Fruit fly (Drosophila melanogaster) whole organism, embryonic: ENCODE data around the gene CG42296.
A peak's percentile ranks its signal among the peaks of the same experiment; 100 is the strongest.

ENCODE experiments used
- Abd-B ChIP-seq: fragments of 200-800 bp; sonication (Bioruptor generic); optimal IDR thresholded peaks from 2 replicates; lab custom pipeline; 2018; ENCODE audit warnings: missing biosample characterization, mild to moderate bottlenecking, missing genetic modification characterization, moderate library complexity
- Ada2b ChIP-seq: fragments of 200-800 bp; sonication (Bioruptor generic); IDR thresholded peaks from 2 replicates; pipeline ENCODE4 v1.3.6; 2022; ENCODE audit warnings: missing biosample characterization, missing genetic modification characterization
- CG10209 ChIP-seq: fragments of 200-800 bp; sonication (Bioruptor generic); optimal IDR thresholded peaks from 3 replicates; lab custom pipeline; 2017; ENCODE audit warnings: missing biosample characterization, mild to moderate bottlenecking, missing genetic modification characterization, missing genetic modification reagents
- CG1024 ChIP-seq: fragments of 200-800 bp; sonication (Bioruptor generic); IDR thresholded peaks from 2 replicates; pipeline ENCODE4 v1.3.6; 2022; ENCODE audit warnings: missing biosample characterization, missing genetic modification characterization
- CG10431 ChIP-seq: fragments of 200-800 bp; sonication (Bioruptor generic); optimal IDR thresholded peaks from 3 replicates; lab custom pipeline; 2018; ENCODE audit warnings: missing biosample characterization, mild to moderate bottlenecking, missing genetic modification characterization
- CG13624 ChIP-seq: fragments of 200-800 bp; sonication (Bioruptor generic); optimal IDR thresholded peaks from 2 replicates; lab custom pipeline; 2016; ENCODE audit warnings: missing biosample characterization, missing genetic modification characterization
- CG13894 ChIP-seq: fragments of 200-800 bp; sonication (Bioruptor generic); optimal IDR thresholded peaks from 3 replicates; lab custom pipeline; 2018; ENCODE audit warnings: missing biosample characterization, mild to moderate bottlenecking, missing genetic modification characterization, moderate library complexity
- CG14965 ChIP-seq: fragments of 200-800 bp; sonication (Bioruptor generic); optimal IDR thresholded peaks from 2 replicates; lab custom pipeline; 2016; ENCODE audit warnings: missing biosample characterization, missing genetic modification characterization, borderline replicate concordance
- CG16813 ChIP-seq: fragments of 200-800 bp; sonication (Bioruptor generic); IDR thresholded peaks from 3 replicates; pipeline ENCODE4 v1.3.6; 2022; ENCODE audit warnings: missing biosample characterization, missing genetic modification characterization; ENCODE audit not compliant: partially characterized antibody
- CG18262 ChIP-seq: fragments of 200-800 bp; optimal IDR thresholded peaks from 3 replicates; lab custom pipeline; 2019; ENCODE audit warnings: missing biosample characterization, mild to moderate bottlenecking, missing genetic modification characterization, moderate library complexity
- CG2120 ChIP-seq: fragments of 200-800 bp; sonication (Bioruptor generic); optimal IDR thresholded peaks from 3 replicates; lab custom pipeline; 2016; ENCODE audit warnings: missing biosample characterization, missing genetic modification characterization
- CG3065 ChIP-seq: fragments of 200-800 bp; sonication (Bioruptor generic); optimal IDR thresholded peaks from 2 replicates; lab custom pipeline; 2016; ENCODE audit warnings: missing biosample characterization, missing genetic modification characterization
- CG31441 ChIP-seq: fragments of 200-800 bp; sonication (Bioruptor generic); IDR thresholded peaks from 2 replicates; pipeline ENCODE4 v1.3.6; 2022; ENCODE audit warnings: missing biosample characterization, missing genetic modification characterization
- CG33213 ChIP-seq: fragments of 200-800 bp; sonication (Bioruptor generic); optimal IDR thresholded peaks from 3 replicates; lab custom pipeline; 2016; ENCODE audit warnings: missing biosample characterization, missing genetic modification characterization
- CG4404 ChIP-seq: fragments of 200-800 bp; sonication (Bioruptor generic); IDR thresholded peaks from 2 replicates; pipeline ENCODE4 v1.3.6; 2022; ENCODE audit warnings: missing biosample characterization, missing genetic modification characterization
- CG6765 ChIP-seq: fragments of 200-800 bp; sonication (Bioruptor generic); optimal IDR thresholded peaks from 3 replicates; lab custom pipeline; 2017; ENCODE audit warnings: missing biosample characterization, mild to moderate bottlenecking, missing genetic modification characterization
- CG6854 ChIP-seq: fragments of 200-800 bp; sonication (Bioruptor generic); optimal IDR thresholded peaks from 3 replicates; lab custom pipeline; 2017; ENCODE audit warnings: missing biosample characterization, mild to moderate bottlenecking, missing genetic modification characterization
- CG8924 ChIP-seq: fragments of 200-800 bp; optimal IDR thresholded peaks from 3 replicates; lab custom pipeline; 2019; ENCODE audit warnings: missing biosample characterization, mild to moderate bottlenecking, missing genetic modification characterization, moderate library complexity
- CrebB ChIP-seq: fragments of 200-800 bp; sonication (Bioruptor generic); optimal IDR thresholded peaks from 3 replicates; lab custom pipeline; 2018; ENCODE audit warnings: missing biosample characterization, mild to moderate bottlenecking, missing genetic modification characterization
- Dip3 ChIP-seq: fragments of 200-800 bp; sonication (Bioruptor generic); optimal IDR thresholded peaks from 3 replicates; lab custom pipeline; 2016; ENCODE audit warnings: missing biosample characterization, missing genetic modification characterization
- E2f1 ChIP-seq: fragments of 200-800 bp; sonication (Bioruptor generic); IDR thresholded peaks from 2 replicates; pipeline ENCODE4 v1.3.6; 2022; ENCODE audit warnings: missing biosample characterization, missing genetic modification characterization
- Fer3 ChIP-seq: fragments of 200-800 bp; sonication (Bioruptor generic); optimal IDR thresholded peaks from 2 replicates; lab custom pipeline; 2018; ENCODE audit warnings: missing biosample characterization, mild to moderate bottlenecking, missing genetic modification characterization, moderate library complexity
- Gsc ChIP-seq: fragments of 200-800 bp; sonication (Bioruptor generic); IDR thresholded peaks from 2 replicates; pipeline ENCODE4 v1.3.6; 2022; ENCODE audit warnings: missing biosample characterization, missing genetic modification characterization
- HLH54F ChIP-seq: fragments of 200-800 bp; sonication (Bioruptor generic); optimal IDR thresholded peaks from 3 replicates; lab custom pipeline; 2016; ENCODE audit warnings: missing biosample characterization, missing genetic modification characterization
- HLHmδ ChIP-seq: fragments of 200-800 bp; sonication (Bioruptor generic); optimal IDR thresholded peaks from 2 replicates; lab custom pipeline; 2018; ENCODE audit warnings: missing biosample characterization, mild to moderate bottlenecking, missing genetic modification characterization, moderate library complexity
- Hmr ChIP-seq: fragments of 200-800 bp; sonication (Bioruptor generic); optimal IDR thresholded peaks from 3 replicates; lab custom pipeline; 2017; ENCODE audit warnings: mild to moderate bottlenecking, missing biosample characterization, missing genetic modification reagents, missing genetic modification characterization
- Hsf ChIP-seq: fragments of 200-800 bp; sonication (Bioruptor generic); optimal IDR thresholded peaks from 3 replicates; lab custom pipeline; 2016; ENCODE audit warnings: missing biosample characterization, missing genetic modification characterization
- Kr ChIP-seq: fragments of 200-800 bp; sonication (Bioruptor generic); optimal IDR thresholded peaks from 2 replicates; lab custom pipeline; 2017; ENCODE audit warnings: missing biosample characterization, mild to moderate bottlenecking, missing genetic modification characterization
- Max ChIP-seq: fragments of 200-800 bp; sonication (Bioruptor generic); optimal IDR thresholded peaks from 2 replicates; lab custom pipeline; 2016; ENCODE audit warnings: missing biosample characterization, mild to moderate bottlenecking, missing genetic modification characterization
- Meics ChIP-seq: fragments of 200-800 bp; sonication (Bioruptor generic); optimal IDR thresholded peaks from 2 replicates; lab custom pipeline; 2017; ENCODE audit warnings: missing biosample characterization, mild to moderate bottlenecking, missing genetic modification characterization
- Ptx1 ChIP-seq: fragments of 200-800 bp; sonication (Bioruptor generic); IDR thresholded peaks from 2 replicates; pipeline ENCODE4 v1.3.6; 2022; ENCODE audit warnings: missing biosample characterization, missing genetic modification characterization
- Scr ChIP-seq: fragments of 200-800 bp; sonication (Bioruptor generic); IDR thresholded peaks from 2 replicates; pipeline ENCODE4 v1.3.6; 2022; ENCODE audit warnings: missing biosample characterization, missing genetic modification characterization; ENCODE audit not compliant: partially characterized antibody
- Sox100B ChIP-seq: fragments of 200-800 bp; sonication (Bioruptor generic); optimal IDR thresholded peaks from 3 replicates; lab custom pipeline; 2018; ENCODE audit warnings: missing biosample characterization, mild to moderate bottlenecking, missing genetic modification characterization
- TFAM ChIP-seq: fragments of 200-800 bp; sonication (Bioruptor generic); optimal IDR thresholded peaks from 2 replicates; lab custom pipeline; 2017; ENCODE audit warnings: missing biosample characterization, missing genetic modification characterization, inconsistent platforms
- YL-1 ChIP-seq: fragments of 200-800 bp; sonication (Bioruptor generic); optimal IDR thresholded peaks from 3 replicates; lab custom pipeline; 2017; ENCODE audit warnings: missing biosample characterization, mild to moderate bottlenecking, missing genetic modification characterization
- abd-A ChIP-seq: fragments of 200-800 bp; sonication (Bioruptor generic); optimal IDR thresholded peaks from 3 replicates; lab custom pipeline; 2019; ENCODE audit warnings: missing biosample characterization, mild to moderate bottlenecking, missing genetic modification characterization, moderate library complexity
- cad ChIP-seq: fragments of >200 bp; optimal IDR thresholded peaks from 2 replicates; lab custom pipeline; 2017; ENCODE audit warnings: missing biosample characterization, missing genetic modification characterization
- chm ChIP-seq: fragments of 200-800 bp; sonication (Bioruptor generic); IDR thresholded peaks from 2 replicates; pipeline ENCODE4 v1.3.6; 2022; ENCODE audit warnings: missing biosample characterization, missing genetic modification characterization
- dmrt99B ChIP-seq: fragments of 200-800 bp; sonication (Bioruptor generic); optimal IDR thresholded peaks from 2 replicates; lab custom pipeline; 2018; ENCODE audit warnings: missing biosample characterization, mild to moderate bottlenecking, missing genetic modification characterization, moderate library complexity
- fd96Cb ChIP-seq: fragments of 200-800 bp; sonication (Bioruptor generic); optimal IDR thresholded peaks from 2 replicates; lab custom pipeline; 2018; ENCODE audit warnings: missing biosample characterization, mild to moderate bottlenecking, missing genetic modification characterization, moderate library complexity
- klu ChIP-seq: fragments of 200-800 bp; sonication (Bioruptor generic); IDR thresholded peaks from 2 replicates; pipeline ENCODE4 v1.3.6; 2022; ENCODE audit warnings: missing biosample characterization, missing genetic modification characterization
- nerfin-2 ChIP-seq: fragments of 200-800 bp; sonication (Bioruptor generic); IDR thresholded peaks from 2 replicates; pipeline ENCODE4 v1.3.6; 2022; ENCODE audit warnings: missing biosample characterization, missing genetic modification characterization; ENCODE audit not compliant: partially characterized antibody
- pho ChIP-seq: fragments of 200-800 bp; sonication (Bioruptor generic); optimal IDR thresholded peaks from 2 replicates; lab custom pipeline; 2016; ENCODE audit warnings: missing biosample characterization, missing genetic modification characterization
- repo ChIP-seq: fragments of 200-800 bp; sonication (Bioruptor generic); optimal IDR thresholded peaks from 2 replicates; lab custom pipeline; 2016; ENCODE audit warnings: missing biosample characterization, missing genetic modification characterization
- schlank ChIP-seq: fragments of 200-800 bp; sonication (Bioruptor generic); optimal IDR thresholded peaks from 2 replicates; lab custom pipeline; 2018; ENCODE audit warnings: missing biosample characterization, mild to moderate bottlenecking, missing genetic modification characterization
- so ChIP-seq: fragments of 200-800 bp; sonication (Bioruptor generic); IDR thresholded peaks from 3 replicates; pipeline ENCODE4 v1.3.6; 2022; ENCODE audit warnings: missing biosample characterization, missing genetic modification characterization
- tx ChIP-seq: fragments of 200-800 bp; sonication (Bioruptor generic); optimal IDR thresholded peaks from 2 replicates; lab custom pipeline; 2016; ENCODE audit warnings: missing biosample characterization, missing genetic modification characterization
- unpg ChIP-seq: fragments of 200-800 bp; sonication (Bioruptor generic); optimal IDR thresholded peaks from 3 replicates; lab custom pipeline; 2018; ENCODE audit warnings: missing biosample characterization, mild to moderate bottlenecking, missing genetic modification characterization, moderate library complexity
- vfl ChIP-seq: fragments of 200-800 bp; sonication (Bioruptor generic); optimal IDR thresholded peaks from 2 replicates; lab custom pipeline; 2016; ENCODE audit warnings: missing biosample characterization, missing genetic modification characterization
- vvl ChIP-seq: fragments of 200-800 bp; sonication (Bioruptor generic); IDR thresholded peaks from 2 replicates; pipeline ENCODE4 v1.3.6; 2022; ENCODE audit warnings: missing biosample characterization, missing genetic modification characterization
- wdn ChIP-seq: fragments of 200-800 bp; sonication (Bioruptor generic); IDR thresholded peaks from 2 replicates; pipeline ENCODE4 v1.3.6; 2022; ENCODE audit warnings: missing biosample characterization, missing genetic modification characterization
- yki ChIP-seq: fragments of >200 bp; optimal IDR thresholded peaks from 3 replicates; lab custom pipeline; 2018

Gene CG42296

DNA sequence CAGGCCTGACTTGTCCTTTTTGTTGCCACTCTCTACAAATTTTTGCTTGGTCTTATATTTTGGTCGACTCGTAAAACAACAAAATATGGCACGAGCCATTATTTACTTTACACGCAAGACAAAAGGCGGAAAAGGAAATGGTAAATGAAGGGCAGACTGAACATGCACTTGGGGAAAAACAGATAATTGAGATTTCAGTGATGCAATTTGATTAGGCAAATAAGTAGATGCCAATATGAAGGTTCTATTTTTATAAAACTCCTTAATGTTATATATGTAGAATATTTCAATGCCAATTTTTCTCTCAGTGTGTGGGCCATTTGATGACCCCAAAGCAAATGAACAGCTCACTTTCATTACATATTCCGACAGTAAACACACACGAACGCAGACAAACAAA, 20.6 kb downstream of the CG42296 start (continued):
- TF ChIP-seq yki (lab: Kevin White, UChicago) (no peak), HLH54F (GFP tag; lab: Kevin White, UChicago) (no peak), Sox100B (no peak), dmrt99B (peak; percentile 21), CG2120 (GFP tag; lab: Kevin White, UChicago) (peak; percentile 55), CG18262 (tag; lab: Kevin White, UChicago) (no peak), Meics (GFP tag; lab: Kevin White, UChicago) (peak; percentile 45), HLHmδ (GFP tag; lab: Kevin White, UChicago) (no peak), CG31441 (GFP tag; lab: Robert Waterston, UW) (0 out of 2 replicates have a peak, but pooled peaks have one; percentile 8), CG14965 (GFP tag; lab: Kevin White, UChicago) (no peak), Hsf (GFP tag; lab: Kevin White, UChicago) (no peak), Scr (GFP tag; lab: Robert Waterston, UW) (no peak), vvl (GFP tag; lab: Robert Waterston, UW) (peak; percentile 22; the same call in 1 of the 2 replicates), repo (no peak), CG13894 (tag; lab: Kevin White, UChicago) (no peak), pho (no peak), Kr (GFP tag; lab: Kevin White, UChicago) (no peak), CG10209 (no peak), CG3065 (no peak), CG6854 (no peak), so (GFP tag; lab: Robert Waterston, UW) (no peak), chm (GFP tag; lab: Robert Waterston, UW) (no peak), YL-1 (GFP tag; lab: Kevin White, UChicago) (no peak), CG13624 (GFP tag; lab: Kevin White, UChicago) (no peak), abd-A (tag; lab: Kevin White, UChicago) (no peak), Hmr (peak; percentile 67), Abd-B (GFP tag; lab: Kevin White, UChicago) (no peak), CG6765 (GFP tag; lab: Kevin White, UChicago) (peak; percentile 2), CG16813 (GFP tag; lab: Robert Waterston, UW) (no peak), CG10431 (GFP tag; lab: Kevin White, UChicago) (no peak), Dip3 (GFP tag; lab: Kevin White, UChicago) (peak; percentile 26), nerfin-2 (GFP tag; lab: Robert Waterston, UW) (no peak), E2f1 (no peak), CG1024 (GFP tag; lab: Robert Waterston, UW) (no peak), tx (GFP tag; lab: Kevin White, UChicago) (no peak), CG33213 (GFP tag; lab: Kevin White, UChicago) (no peak), fd96Cb (tag; lab: Kevin White, UChicago) (no peak), TFAM (GFP tag; lab: Kevin White, UChicago) (no peak), wdn (GFP tag; lab: Robert Waterston, UW) (no peak), cad (GFP tag; lab: Kevin White, UChicago) (no peak), vfl (no peak), Gsc (GFP tag; lab: Robert Waterston, UW) (no peak), CG8924 (tag; lab: Kevin White, UChicago) (peak; percentile 13), Fer3 (peak; percentile 9), Ptx1 (GFP tag; lab: Robert Waterston, UW) (peak; percentile 38; the same call in 1 of the 2 replicates), unpg (GFP tag; lab: Kevin White, UChicago) (no peak), Max (GFP tag; lab: Kevin White, UChicago) (no peak), CrebB (no peak), CG4404 (GFP tag; lab: Robert Waterston, UW) (no peak), klu (no peak), Ada2b (0 out of 2 replicates have a peak, but pooled peaks have one; percentile 8), schlank (tag; lab: Kevin White, UChicago) (no peak)
